Fruit fly (Drosophila melanogaster) whole organism: ENCODE results near the gene CG42831.

Experiments used
- CG8478 ChIP-seq: fragments of >200 bp; optimal IDR thresholded peaks from 2 replicates; lab custom pipeline; 2018; ENCODE audit warnings: inconsistent platforms
- Dll ChIP-seq: fragments of >200 bp; optimal IDR thresholded peaks from 2 replicates; lab custom pipeline; 2017
- EcR ChIP-seq, 2 experiments: fragments of >200 bp; optimal IDR thresholded peaks; 2 replicates each; lab custom pipeline; 2017; ENCODE audit warnings: missing biosample characterization in 2 of 2, missing genetic modification characterization in 2 of 2, missing genetic modification reagents in 2 of 2
- pan ChIP-seq: fragments of >200 bp; optimal IDR thresholded peaks from 2 replicates; lab custom pipeline; 2017
- psq ChIP-seq: fragments of >200 bp; optimal IDR thresholded peaks from 2 replicates; lab custom pipeline; 2017
- usp ChIP-seq: fragments of >200 bp; optimal IDR thresholded peaks from 2 replicates; lab custom pipeline; 2017; ENCODE audit warnings: missing biosample characterization, missing genetic modification characterization, mixed read lengths

The CG42831 gene

DNA sequence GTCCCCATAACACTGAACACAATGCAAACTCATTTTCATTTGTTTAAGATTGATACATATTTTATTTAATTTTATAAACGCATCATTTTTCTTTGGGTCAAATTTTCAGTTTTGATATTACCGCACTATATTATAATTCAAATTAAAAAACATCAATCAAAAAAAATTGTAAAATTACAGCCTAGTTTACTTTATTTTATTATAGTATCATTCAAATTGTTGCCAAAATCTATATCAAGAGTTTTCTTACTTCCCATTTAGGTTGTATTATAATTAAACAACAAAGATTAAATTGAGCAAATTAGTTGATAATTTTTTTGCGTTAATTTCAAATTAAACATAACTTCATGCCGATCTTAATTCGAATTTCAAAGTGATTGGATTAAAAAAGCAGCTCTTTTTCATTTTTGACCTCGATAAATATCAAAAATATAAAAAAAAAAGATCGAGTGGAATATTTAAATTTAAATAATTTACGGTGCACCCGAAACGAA, 37.3 kb downstream of the CG42831 start:
- TF ChIP-seq psq (no peak), CG8478 (lab: Kevin White, UChicago) (no peak), EcR (GFP tag; optimal IDR thresholded peaks at IDR 0.05; lab: Kevin White, UChicago) (no peak), pan (no peak), usp (GFP tag; lab: Kevin White, UChicago) (no peak), Dll (no peak)

DNA sequence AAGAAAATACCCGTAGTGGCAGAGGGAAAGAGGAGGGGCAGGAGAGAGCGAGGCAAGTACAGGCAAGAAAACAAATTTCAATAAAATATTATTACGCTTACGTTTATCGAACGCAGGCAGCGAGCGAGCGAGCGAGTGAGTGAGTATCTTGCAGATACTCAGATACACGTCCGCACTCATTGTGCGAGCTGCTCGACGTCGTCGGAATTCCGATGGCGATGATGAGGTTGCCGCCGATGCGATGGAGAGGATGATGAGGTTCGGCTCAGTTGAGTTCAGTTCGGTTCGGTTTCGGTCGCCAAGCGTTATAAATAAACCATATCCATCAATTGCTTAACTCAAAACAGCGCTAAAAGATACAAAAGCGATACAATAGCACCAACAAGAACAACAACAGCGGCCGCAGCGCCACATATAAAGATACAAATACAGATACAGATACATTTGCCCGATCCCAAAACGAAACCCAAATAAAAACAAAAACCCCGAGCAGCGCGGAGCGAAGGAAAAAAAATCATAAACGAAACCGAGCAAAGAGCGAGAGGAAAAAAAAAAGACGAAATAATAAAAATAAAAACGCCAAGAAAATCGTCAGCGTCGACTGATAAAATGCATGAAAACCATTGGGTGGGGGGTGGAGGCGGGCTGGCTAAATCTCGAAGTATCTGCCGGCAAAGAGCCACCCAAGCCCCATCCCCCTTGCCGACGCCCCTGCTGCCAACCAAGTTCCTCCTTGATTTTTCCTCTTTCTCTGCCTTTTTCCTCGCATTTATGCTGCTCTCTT, 37.9 kb downstream of the CG42831 start:
- TF ChIP-seq EcR (GFP tag; optimal IDR thresholded peaks at IDR 0.05; lab: Kevin White, UChicago) = peak in 1 of 2 experiments; percentile 22
- TF ChIP-seq CG8478 (lab: Kevin White, UChicago) = no peak

DNA sequence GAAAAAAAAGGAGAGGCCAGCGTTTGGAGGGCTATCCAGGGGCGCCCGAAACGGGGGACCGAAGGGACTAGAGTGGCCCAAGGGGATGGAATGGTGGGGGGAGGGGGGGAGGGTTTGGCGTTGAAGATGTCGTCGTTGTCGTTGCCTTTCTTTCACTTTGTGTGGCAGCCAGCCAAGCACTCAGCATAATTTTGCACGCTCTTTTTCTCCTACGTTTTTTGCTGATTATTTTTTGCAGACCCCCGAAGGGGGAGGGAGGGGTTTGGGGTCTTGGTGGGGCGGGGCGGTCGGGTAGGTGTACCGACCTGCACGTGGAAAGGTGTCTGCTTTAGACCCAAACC, 38.5 kb downstream of the CG42831 start:
- TF ChIP-seq psq = no peak
- no peak for TF ChIP-seq Dll
- TF ChIP-seq EcR (GFP tag; optimal IDR thresholded peaks at IDR 0.05; lab: Kevin White, UChicago) = peak in 1 of 2 experiments; percentile 19
- TF ChIP-seq pan = no peak
- TF ChIP-seq usp (GFP tag; lab: Kevin White, UChicago) = no peak
- TF ChIP-seq CG8478 (lab: Kevin White, UChicago) = no peak

DNA sequence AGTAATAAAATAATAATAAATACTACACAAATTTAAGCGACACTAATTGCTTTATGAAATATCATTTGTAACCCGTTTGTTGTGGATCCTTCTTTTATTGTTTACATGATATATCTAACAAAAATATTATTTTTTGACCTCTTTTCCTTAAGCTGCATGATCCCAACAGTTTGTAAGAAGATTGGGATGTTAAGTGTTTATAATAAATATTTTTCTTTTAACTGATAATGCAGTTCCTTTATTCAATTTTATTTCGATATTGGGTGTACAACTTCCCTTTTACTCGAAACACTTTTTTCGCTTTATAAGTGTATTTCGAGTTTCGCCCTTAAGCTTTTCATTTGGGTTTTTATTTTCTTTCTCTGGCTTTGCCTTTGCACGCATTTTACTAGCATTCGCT, 39.0 kb downstream of the CG42831 start:
- TF ChIP-seq psq = no peak
- TF ChIP-seq EcR (GFP tag; optimal IDR thresholded peaks at IDR 0.05; lab: Kevin White, UChicago) = no peak
- TF ChIP-seq CG8478 (lab: Kevin White, UChicago) = no peak

DNA sequence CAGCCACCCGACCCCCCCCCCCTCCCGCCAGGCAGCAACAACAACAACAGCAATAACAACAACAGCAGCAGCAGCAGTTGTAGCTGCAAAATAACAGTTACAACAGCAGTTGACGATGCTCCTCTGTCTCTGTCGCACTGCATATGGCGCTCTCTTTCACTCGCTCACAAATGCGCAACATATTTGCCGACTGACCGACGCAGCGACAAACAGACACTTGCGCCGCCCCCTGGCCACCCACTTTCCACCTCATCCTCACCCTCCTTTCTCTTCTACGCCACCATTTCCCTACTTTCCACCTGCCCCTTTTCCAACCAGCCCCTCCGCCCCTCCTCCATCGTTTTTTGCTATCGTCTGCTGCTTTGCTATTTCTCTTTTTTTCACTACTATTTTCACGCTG, 39.4 kb downstream of the CG42831 start:
- TF ChIP-seq EcR (GFP tag; optimal IDR thresholded peaks at IDR 0.05; lab: Kevin White, UChicago) = no peak
- no peak for TF ChIP-seq Dll
- no peak for TF ChIP-seq psq
- TF ChIP-seq CG8478 (lab: Kevin White, UChicago) = no peak
- no peak for TF ChIP-seq pan
- TF ChIP-seq usp (GFP tag; lab: Kevin White, UChicago) = no peak

DNA sequence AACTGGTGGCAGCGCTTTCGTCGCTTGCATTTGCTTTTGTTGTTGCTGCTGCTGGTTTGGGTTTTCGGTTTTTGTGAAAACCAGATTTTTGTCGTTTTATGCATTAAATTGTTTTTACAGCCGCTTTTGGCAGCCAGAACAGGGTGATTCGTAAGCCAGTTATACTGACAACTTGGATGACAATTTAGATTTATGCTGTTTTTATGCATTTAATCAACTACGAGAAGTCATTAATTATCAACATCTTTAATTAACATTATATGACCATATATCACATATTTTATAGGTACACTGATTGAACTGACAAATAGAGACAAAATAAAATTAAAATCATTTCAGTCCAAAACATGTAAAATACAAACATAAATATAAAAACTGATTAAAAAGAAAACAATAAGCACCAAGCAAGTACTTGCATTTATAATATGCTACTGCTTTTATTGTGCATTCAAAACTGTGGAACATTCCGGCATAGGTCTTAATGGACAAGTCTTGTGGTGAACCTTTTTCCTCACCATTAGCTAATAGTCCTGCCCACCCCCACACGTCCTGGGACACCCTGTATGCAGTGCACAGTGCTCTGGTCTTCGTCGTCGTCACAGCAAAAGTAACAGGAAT, 40.3 kb downstream of the CG42831 start:
- no peak for TF ChIP-seq psq
- TF ChIP-seq EcR (GFP tag; optimal IDR thresholded peaks at IDR 0.05; lab: Kevin White, UChicago) = no peak
- TF ChIP-seq pan = no peak

DNA sequence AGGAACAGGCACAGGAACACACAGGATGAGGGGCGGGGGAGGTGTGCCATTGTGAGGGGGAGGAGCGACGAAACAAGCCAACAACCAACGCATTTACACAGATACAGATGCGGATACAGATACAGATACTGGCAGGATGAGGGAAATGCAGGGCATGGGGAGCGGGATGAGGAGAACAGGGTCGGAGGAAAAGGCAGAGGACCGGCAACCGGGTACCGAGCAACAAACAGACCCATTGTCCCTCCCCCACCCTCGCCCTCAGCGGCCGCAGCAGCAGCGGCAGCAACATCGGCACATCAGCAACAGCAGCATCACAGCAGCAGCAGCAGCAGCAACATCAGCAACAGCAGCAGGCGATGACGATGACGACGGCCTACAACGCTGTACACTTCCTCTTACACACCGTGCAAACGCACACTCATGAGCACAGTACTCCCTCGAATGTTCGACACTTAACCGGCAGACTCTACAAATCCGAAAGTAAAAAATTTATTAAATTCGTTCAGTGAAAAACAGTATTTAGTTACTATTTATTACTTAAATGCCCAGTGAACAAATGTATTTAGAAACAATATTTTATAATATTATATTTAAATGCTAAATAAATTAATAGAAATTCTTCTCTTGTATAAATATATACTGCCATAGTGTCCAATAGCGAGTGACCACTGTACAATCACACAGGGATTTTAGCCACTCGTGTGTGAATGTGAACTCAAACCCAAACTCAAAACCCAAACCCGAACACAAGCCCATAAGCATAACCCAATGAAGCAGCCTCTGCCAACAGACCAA, 41.0 kb downstream of the CG42831 start:
- no peak for TF ChIP-seq pan
- no peak for TF ChIP-seq psq
- TF ChIP-seq usp (GFP tag; lab: Kevin White, UChicago) = no peak
- TF ChIP-seq EcR (GFP tag; optimal IDR thresholded peaks at IDR 0.05; lab: Kevin White, UChicago) = no peak
- peak; percentile 45 for TF ChIP-seq Dll

DNA sequence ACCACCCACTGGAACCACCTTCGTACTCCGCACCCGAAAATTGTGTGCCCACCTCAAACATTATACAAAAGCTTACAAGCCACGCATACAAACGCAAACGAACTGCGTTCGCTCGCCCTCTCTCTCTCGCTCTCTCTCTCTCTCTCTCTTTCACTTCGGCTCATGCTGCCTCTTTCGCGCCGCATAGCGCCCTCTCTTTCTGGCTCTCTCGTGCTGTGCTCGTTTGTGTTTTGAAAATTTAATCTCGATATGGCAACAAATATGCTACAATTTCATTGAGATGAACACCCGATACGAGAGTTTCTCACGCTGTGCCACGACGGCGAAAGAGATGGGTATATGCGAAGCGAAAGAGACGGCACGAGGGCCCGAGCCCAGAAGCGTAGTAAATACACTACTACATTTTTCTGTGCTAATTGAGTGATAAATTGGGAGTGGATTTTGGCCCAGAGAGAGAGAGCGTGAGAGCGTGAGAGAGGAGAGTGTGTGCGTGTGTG, 42.0 kb downstream of the CG42831 start:
- TF ChIP-seq CG8478 (lab: Kevin White, UChicago) (peak; percentile 98), usp (GFP tag; lab: Kevin White, UChicago) (no peak), EcR (GFP tag; optimal IDR thresholded peaks at IDR 0.05; lab: Kevin White, UChicago) (peak in 1 of 2 experiments; percentile 43), Dll (peak; percentile 86)

DNA sequence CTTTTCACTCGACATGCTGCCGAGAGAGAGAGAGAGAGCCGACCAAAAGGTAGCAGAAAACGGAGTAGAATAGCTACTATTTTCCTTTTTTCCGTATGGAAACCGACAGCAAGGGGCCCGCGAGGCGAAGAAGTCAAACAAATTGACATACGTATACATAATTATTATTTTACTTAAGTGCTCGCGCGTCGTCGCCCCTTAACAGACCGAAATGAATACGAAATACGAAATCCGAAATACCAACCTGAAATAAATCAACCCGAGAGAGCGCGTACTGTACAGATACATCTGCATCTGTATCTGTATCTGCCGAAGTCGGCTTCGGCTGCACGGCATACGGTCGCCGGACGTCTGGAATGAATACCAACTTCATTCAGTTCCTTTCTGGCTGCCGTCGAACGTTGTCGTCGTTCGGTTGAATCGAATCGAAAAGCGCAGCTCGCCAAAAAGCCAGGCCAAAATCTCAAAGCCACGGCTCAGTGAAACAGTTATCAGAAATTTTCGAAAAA, 43.0 kb downstream of the CG42831 start:
- TF ChIP-seq EcR (GFP tag; optimal IDR thresholded peaks at IDR 0.05; lab: Kevin White, UChicago) (peak in 1 of 2 experiments; percentile 71), pan (no peak), usp (GFP tag; lab: Kevin White, UChicago) (no peak), psq (no peak), Dll (no peak), CG8478 (lab: Kevin White, UChicago) (peak; percentile 22)

DNA sequence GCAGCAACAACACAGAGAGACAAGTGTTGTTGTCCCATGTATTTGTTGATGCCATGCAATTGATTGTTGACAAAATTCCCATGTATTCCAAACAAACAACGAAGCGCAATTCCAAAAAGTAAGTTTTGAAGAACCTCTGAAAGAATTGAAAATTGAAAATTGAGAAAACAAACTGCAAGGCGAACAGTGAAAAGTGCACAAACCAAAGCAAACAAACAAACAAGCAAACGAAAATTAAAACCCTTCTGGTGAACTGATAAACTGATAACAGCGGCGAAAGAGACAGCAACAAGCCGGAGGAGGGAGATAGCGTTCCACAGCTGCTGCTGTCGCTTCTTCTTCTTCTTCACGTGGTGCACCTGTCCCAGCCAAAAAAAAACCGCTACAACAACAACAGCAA, 44.0 kb downstream of the CG42831 start:
- TF ChIP-seq pan (no peak), psq (no peak), EcR (GFP tag; optimal IDR thresholded peaks at IDR 0.05; lab: Kevin White, UChicago) (no peak), Dll (no peak), usp (GFP tag; lab: Kevin White, UChicago) (no peak), CG8478 (lab: Kevin White, UChicago) (no peak)

DNA sequence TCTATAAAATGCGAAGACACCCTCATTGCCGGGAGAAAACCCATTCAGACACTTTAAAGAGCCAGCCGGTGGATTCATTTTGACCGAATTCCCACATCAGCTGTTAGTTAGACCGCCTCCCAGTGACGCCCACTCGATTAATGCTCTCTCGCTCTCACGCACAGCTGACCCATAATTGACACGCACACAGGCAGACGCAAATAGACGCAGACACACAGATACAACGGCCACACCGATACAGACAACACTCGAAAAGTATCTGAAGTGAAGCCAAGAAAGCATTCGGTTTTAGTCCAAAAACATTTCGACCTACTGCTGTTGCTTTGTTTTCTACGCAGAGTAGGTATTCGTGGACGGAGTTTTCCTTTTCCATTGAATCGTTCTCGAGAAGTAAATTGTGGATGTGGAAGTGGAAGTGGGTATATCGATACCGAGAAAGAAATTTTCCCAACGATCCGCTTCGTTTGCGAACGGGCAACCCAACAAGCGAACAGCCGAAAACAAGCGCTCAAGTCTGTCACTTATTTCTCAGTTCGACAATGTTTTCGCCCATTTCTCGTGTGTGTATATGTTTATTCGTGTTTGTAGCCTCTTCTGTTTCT, 45.5 kb downstream of the CG42831 start:
- TF ChIP-seq psq = no peak
- TF ChIP-seq EcR (GFP tag; optimal IDR thresholded peaks at IDR 0.05; lab: Kevin White, UChicago) = no peak
- no peak for TF ChIP-seq Dll
- no peak for TF ChIP-seq pan
- no peak for TF ChIP-seq usp (GFP tag; lab: Kevin White, UChicago)
- TF ChIP-seq CG8478 (lab: Kevin White, UChicago) = no peak
